Fruit fly (Drosophila melanogaster): ENCODE measurements around the gene CG31776.

CG31776 gene

DNA sequence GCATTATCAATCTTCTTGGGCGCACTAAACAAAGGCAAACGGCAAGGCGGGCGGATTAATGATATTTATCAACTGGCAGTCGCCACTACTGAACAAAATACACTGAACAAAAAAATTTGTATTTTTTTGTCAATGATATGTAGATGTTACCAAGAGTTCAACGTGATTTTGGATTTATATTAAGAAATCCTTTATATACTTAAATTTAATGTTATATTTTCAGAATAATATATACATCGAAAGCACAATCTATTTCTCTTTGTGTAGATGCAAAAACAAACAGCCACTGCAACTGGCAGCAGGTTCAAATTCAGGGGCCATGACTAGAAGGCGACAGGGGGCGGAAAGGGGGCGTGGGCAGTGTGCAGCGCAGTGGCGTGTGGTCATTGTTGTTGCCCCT, 12.7 kb downstream of the CG31776 start:
- no peak for TF ChIP-seq noc (tag; optimal IDR thresholded peaks at IDR 0.05)

DNA sequence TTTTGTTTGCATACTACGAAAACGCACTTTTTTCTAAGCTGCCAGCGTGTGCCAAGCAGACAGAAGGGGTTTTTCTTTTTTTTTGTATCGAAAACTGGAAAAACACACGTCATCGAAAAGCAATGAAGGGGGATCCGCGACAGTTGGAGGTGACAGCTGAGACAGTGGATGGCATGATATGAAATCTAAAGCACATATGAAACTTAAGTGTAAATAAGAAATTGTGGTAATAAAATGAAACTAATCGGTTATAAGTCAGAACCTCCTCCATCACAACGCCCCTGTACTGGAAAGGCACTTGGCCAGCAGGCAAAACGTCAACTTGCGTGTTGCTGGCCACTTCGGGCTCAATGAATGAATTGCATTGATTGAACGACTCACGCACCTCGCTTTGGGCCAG, 13.7 kb downstream of the CG31776 start:
- TF ChIP-seq noc (tag; optimal IDR thresholded peaks at IDR 0.05), result no peak

DNA sequence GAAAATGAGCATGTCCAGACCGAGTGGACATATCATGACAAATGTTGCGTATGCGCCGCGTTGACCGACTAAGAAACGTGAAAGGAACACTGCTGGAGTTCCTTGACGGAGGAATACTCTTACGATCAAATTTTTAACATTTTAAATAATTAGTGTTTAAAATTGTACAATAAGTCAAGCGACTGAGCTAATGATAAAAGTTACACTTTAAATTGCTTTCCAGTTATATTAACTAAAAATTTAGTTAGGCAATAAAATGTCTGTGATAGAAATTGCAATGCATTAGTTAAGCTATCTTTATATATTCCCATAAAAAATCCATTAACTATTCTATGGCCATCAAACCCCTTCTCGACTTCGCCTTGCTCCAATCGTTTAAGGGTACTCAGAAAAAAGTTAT, 14.8 kb downstream of the CG31776 start:
- TF ChIP-seq noc (tag; optimal IDR thresholded peaks at IDR 0.05), result no peak

- TF ChIP-seq noc (tag; optimal IDR thresholded peaks at IDR 0.05), result no peak
Measured at dm6 chr2L:3485506-3485905, 15.5 kb downstream of the CG31776 start.

DNA sequence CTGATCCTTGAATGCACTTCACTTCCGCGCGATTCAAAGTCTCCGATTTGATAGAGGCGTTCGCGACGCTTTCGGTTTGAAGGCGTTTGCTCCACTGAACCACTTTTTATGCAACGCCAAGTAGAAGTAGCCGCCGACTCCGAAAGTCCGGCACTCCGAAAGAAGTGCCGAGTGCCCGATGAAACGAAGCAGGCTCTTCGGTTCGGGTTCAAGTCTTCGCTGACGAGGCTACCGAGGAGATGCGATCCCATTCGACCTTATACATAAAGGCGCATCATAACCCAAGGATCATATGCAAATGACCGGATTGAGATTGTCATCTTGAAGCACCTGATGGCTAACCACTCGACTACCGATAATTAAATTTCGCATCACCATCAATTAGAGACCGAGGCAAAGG, 21.0 kb downstream of the CG31776 start, which contains the start of gene CG15414:
Gene CG15414, minus strand, starts transcription at position 101 of the 400 bp plus-strand sequence.
- TF ChIP-seq noc (tag; optimal IDR thresholded peaks at IDR 0.05), result no peak

- no peak for TF ChIP-seq noc (tag; optimal IDR thresholded peaks at IDR 0.05)
Measured at dm6 chr2L:3493475-3493874, 23.5 kb downstream of the CG31776 start.

- TF ChIP-seq noc (tag; optimal IDR thresholded peaks at IDR 0.05), result no peak
Measured at dm6 chr2L:3495465-3495864, 25.5 kb downstream of the CG31776 start.

dm6 chr2L:3504851-3505250, 34.9 kb downstream of the CG31776 start:
- TF ChIP-seq noc (tag; optimal IDR thresholded peaks at IDR 0.05), result no peak

- no peak for TF ChIP-seq noc (tag; optimal IDR thresholded peaks at IDR 0.05)
Measured at dm6 chr2L:3506322-3506721, 36.3 kb downstream of the CG31776 start.

dm6 chr2L:3506806-3507205, 36.8 kb downstream of the CG31776 start:
- no peak for TF ChIP-seq noc (tag; optimal IDR thresholded peaks at IDR 0.05)

- no peak for TF ChIP-seq noc (tag; optimal IDR thresholded peaks at IDR 0.05)
Measured at dm6 chr2L:3507209-3508164, 37.5 kb downstream of the CG31776 start, which contains the start of gene tim. TSS of gene tim (minus strand) at chr2L:3508119.

DNA sequence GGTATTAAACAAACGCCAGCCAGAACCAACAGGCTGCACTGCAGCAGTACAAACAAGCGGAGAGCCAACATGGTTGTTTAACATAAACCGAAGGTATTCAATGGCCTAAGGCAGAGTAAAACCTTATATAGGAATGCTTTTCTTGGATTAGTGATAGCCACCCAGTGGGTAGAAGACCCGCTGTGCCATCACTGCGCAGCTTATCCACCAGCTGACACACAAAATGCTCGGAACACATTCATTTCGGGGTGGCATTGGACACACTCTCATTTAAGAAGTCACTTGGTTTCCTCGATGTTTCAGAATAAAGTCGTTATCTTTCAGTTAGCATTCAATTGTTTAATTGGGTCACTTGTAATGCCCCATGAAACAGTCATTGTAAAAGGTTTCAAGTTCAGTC, 40.0 kb downstream of the CG31776 start, which contains the start of gene CG31954:
Gene CG31954, minus strand, starts transcription at position 101 of the 400 bp plus-strand sequence.
- TF ChIP-seq noc (tag; optimal IDR thresholded peaks at IDR 0.05), result no peak

- TF ChIP-seq noc (tag; optimal IDR thresholded peaks at IDR 0.05), result no peak
Measured at dm6 chr2L:3514569-3515191, 44.7 kb downstream of the CG31776 start, which contains the start of the genes LeuRS and CG17593. TSS of gene LeuRS (minus strand) at chr2L:3514656. TSS of gene CG17593 (plus strand) at chr2L:3514872.

DNA sequence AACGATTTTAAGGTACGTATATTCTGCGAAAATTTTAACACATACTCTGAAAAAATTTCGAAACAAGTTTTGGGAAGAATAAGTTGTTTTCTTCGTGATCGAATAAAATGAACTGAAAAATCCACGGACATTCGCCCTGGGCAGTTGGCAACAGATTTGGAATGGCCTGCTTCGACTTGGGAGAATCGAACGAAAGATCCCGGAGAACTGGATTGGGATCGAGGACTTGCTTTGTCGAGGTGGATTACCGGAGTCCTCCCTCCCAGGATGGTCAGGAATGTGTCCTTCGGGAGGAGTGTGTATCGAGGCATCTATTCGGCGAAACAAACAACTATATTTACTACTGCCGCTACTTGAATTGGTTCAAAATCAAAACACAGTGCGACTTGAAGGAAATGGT, 49.6 kb downstream of the CG31776 start, which contains the start of the genes CG3213 and CG8851:
Gene CG3213, minus strand, starts transcription at position 101 of the 400 bp plus-strand sequence.
Gene CG8851, plus strand, starts transcription at position 127 of the 400 bp plus-strand sequence.
- no peak for TF ChIP-seq noc (tag; optimal IDR thresholded peaks at IDR 0.05)

Measured in whole organism, larva.